Worm (Caenorhabditis elegans) whole organism, L2 larva: Measurements from ENCODE around the gene cyp-33C7.
A peak's percentile ranks its signal among the peaks of the same experiment; 100 is the strongest.

Experiments used
- F13H6.1 ChIP-seq: sonication (generic microtip); optimal IDR thresholded peaks from 2 replicates; lab custom pipeline; 2016; ENCODE audit warnings: missing genetic modification characterization, missing compliant biosample characterization
- R02D3.7 ChIP-seq: fragments of 150-350 bp; optimal IDR thresholded peaks from 2 replicates; lab custom pipeline; 2014; ENCODE audit warnings: missing biosample characterization, missing genetic modification characterization
- ama-1 ChIP-seq: fragments of 150-350 bp; optimal IDR thresholded peaks from 2 replicates; lab custom pipeline; 2018; ENCODE audit warnings: inconsistent platforms
- mbf-1 ChIP-seq: sonication (generic microtip); optimal IDR thresholded peaks from 2 replicates; lab custom pipeline; 2017; ENCODE audit warnings: missing biosample characterization, missing genetic modification characterization
- mdl-1 ChIP-seq, 2 experiments: fragments of 150-350 bp in 1 of 2; sonication (generic microtip) in 1 of 2; optimal IDR thresholded peaks; 2 replicates each; lab custom pipeline; 2017; ENCODE audit warnings: missing biosample characterization in 2 of 2, missing genetic modification characterization in 2 of 2
- nhr-12 ChIP-seq: fragments of 150-350 bp; optimal IDR thresholded peaks from 2 replicates; lab custom pipeline; 2014; ENCODE audit warnings: missing biosample characterization, missing genetic modification characterization
- snpc-4 ChIP-seq: fragments of 150-350 bp; optimal IDR thresholded peaks from 2 replicates; lab custom pipeline; 2014; ENCODE audit warnings: missing biosample characterization, missing genetic modification characterization
- ztf-11 ChIP-seq: sonication (generic microtip); optimal IDR thresholded peaks from 2 replicates; lab custom pipeline; 2017; ENCODE audit warnings: missing biosample characterization, missing genetic modification characterization

DNA sequence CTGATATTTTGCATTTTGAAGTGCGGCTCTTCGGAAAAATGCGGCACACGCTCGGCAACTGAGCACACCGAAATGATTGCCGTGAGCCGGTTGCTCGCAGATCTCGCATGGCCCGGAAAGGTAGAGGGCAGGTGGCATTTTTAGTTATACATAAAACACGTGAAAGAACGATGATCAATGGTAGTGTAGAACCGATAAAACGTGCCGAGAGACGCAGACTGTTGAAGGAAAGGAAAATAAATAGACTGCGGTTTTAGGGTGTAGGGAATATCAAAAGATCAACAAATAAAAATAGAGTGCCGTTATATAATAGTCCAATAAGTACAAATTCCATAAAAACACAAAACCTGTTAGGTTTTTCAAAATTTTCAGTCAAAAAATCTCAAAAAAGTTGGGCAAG lies 38.4 kb upstream of the cyp-33C7 start, which contains the start of gene nhr-133:
- TF ChIP-seq F13H6.1 = peak; percentile 3
- no peak for TF ChIP-seq nhr-12 (tag; lab: Kevin White, UChicago)
- no peak for TF ChIP-seq ama-1 (lab: Kevin White, UChicago)
- no peak for TF ChIP-seq snpc-4
- TF ChIP-seq mdl-1 (tag; optimal IDR thresholded peaks at IDR 0.05; lab: Kevin White, UChicago) = no peak
- TF ChIP-seq ztf-11 = no peak
- TF ChIP-seq R02D3.7 = no peak
- no peak for TF ChIP-seq mbf-1 (tag; lab: Kevin White, UChicago)
